Worm (Caenorhabditis elegans) whole organism, L1 larva: ENCODE measurements around the gene srz-23.
"Not testable (repeated sequence)": the region's sequence is repeated elsewhere in the genome, so short reads cannot be mapped to it uniquely, and the experiment has no call there.

Experiments used
- aha-1 ChIP-seq: fragments of 150-350 bp; optimal IDR thresholded peaks from 2 replicates; lab custom pipeline; 2014; ENCODE audit warnings: missing biosample characterization, missing genetic modification characterization
- ama-1 ChIP-seq: fragments of 150-350 bp; optimal IDR thresholded peaks from 2 replicates; lab custom pipeline; 2014
- blmp-1 ChIP-seq: fragments of 150-350 bp; optimal IDR thresholded peaks from 2 replicates; lab custom pipeline; 2014; ENCODE audit warnings: missing biosample characterization, missing genetic modification characterization
- ceh-8 ChIP-seq: fragments of 200-800 bp; sonication (Bioruptor generic); optimal IDR thresholded peaks from 2 replicates; lab custom pipeline; 2018; ENCODE audit warnings: mild to moderate bottlenecking, missing genetic modification characterization, moderate library complexity, missing compliant biosample characterization
- ces-1 ChIP-seq: fragments of 150-350 bp; optimal IDR thresholded peaks from 2 replicates; lab custom pipeline; 2014; ENCODE audit warnings: missing biosample characterization, missing genetic modification reagents, missing genetic modification characterization
- dsc-1 ChIP-seq: sonication (generic microtip); optimal IDR thresholded peaks from 2 replicates; lab custom pipeline; 2016; ENCODE audit warnings: mild to moderate bottlenecking, missing genetic modification characterization, missing compliant biosample characterization
- efl-1 ChIP-seq, 4 experiments: fragments of 150-350 bp; optimal IDR thresholded peaks in 3 of 4; peaks in 1 of 4; 1 replicate in 1 of 4; 2 replicates in 3 of 4; lab custom pipeline; 2014; ENCODE audit warnings: missing biosample characterization in 2 of 4, missing genetic modification characterization in 2 of 4, missing genetic modification reagents in 2 of 4
- egl-13 ChIP-seq: sonication (generic microtip); optimal IDR thresholded peaks from 2 replicates; lab custom pipeline; 2016; ENCODE audit warnings: missing genotype, missing genetic modification reagents, missing genetic modification characterization, missing compliant biosample characterization
- hlh-4 ChIP-seq: sonication (generic microtip); optimal IDR thresholded peaks from 2 replicates; lab custom pipeline; 2016; ENCODE audit warnings: mild to moderate bottlenecking, missing genetic modification characterization, missing compliant biosample characterization
- isw-1 ChIP-seq: fragments of 200-800 bp; sonication (Bioruptor generic); IDR thresholded peaks from 2 replicates; pipeline ENCODE4 v1.3.6; 2022; ENCODE audit warnings: missing genetic modification characterization, missing compliant biosample characterization
- lin-13 ChIP-seq: fragments of 150-350 bp; optimal IDR thresholded peaks from 2 replicates; lab custom pipeline; 2014; ENCODE audit warnings: missing biosample characterization, missing genetic modification reagents, missing genetic modification characterization
- lin-35 ChIP-seq, 2 experiments: fragments of 150-350 bp; optimal IDR thresholded peaks; 2 replicates each; lab custom pipeline; 2014; ENCODE audit warnings: missing biosample characterization in 2 of 2, missing genetic modification characterization in 2 of 2, missing genetic modification reagents in 2 of 2
- mab-9 ChIP-seq: fragments of 200-800 bp; sonication (Bioruptor generic); IDR thresholded peaks from 2 replicates; pipeline ENCODE4 v1.3.6; 2022; ENCODE audit warnings: missing genetic modification reagents, missing genetic modification characterization, missing compliant biosample characterization
- mdl-1 ChIP-seq, 2 experiments: fragments of 150-350 bp; optimal IDR thresholded peaks; 2 replicates each; lab custom pipeline; 2014 to 2017; ENCODE audit warnings: missing biosample characterization in 2 of 2, missing genetic modification characterization in 2 of 2, inconsistent platforms in 1 of 2
- mef-2 ChIP-seq: fragments of 150-350 bp; optimal IDR thresholded peaks from 2 replicates; lab custom pipeline; 2014; ENCODE audit warnings: missing biosample characterization, missing genetic modification characterization
- mep-1 ChIP-seq: fragments of 150-350 bp; optimal IDR thresholded peaks from 2 replicates; lab custom pipeline; 2014; ENCODE audit warnings: missing biosample characterization, missing genetic modification characterization
- nhr-20 ChIP-seq: sonication (generic microtip); optimal IDR thresholded peaks from 2 replicates; lab custom pipeline; 2016; ENCODE audit warnings: mild to moderate bottlenecking, missing genetic modification characterization, missing compliant biosample characterization
- nhr-28 ChIP-seq: fragments of 150-350 bp; optimal IDR thresholded peaks from 2 replicates; lab custom pipeline; 2014; ENCODE audit warnings: missing biosample characterization, missing genetic modification characterization
- nhr-71 ChIP-seq: sonication (generic microtip); optimal IDR thresholded peaks from 2 replicates; lab custom pipeline; 2016; ENCODE audit warnings: mild to moderate bottlenecking, missing genetic modification characterization, moderate library complexity, missing compliant biosample characterization
- nhr-77 ChIP-seq: fragments of 150-350 bp; optimal IDR thresholded peaks from 2 replicates; lab custom pipeline; 2014; ENCODE audit warnings: missing biosample characterization, missing genetic modification characterization
- pag-3 ChIP-seq: sonication (generic microtip); optimal IDR thresholded peaks from 2 replicates; lab custom pipeline; 2017; ENCODE audit warnings: missing genetic modification characterization, mild to moderate bottlenecking, missing compliant biosample characterization, antibody characterized with exemption, borderline replicate concordance; ENCODE audit not compliant: insufficient read depth
- pax-3 ChIP-seq: fragments of 200-800 bp; sonication (Bioruptor generic); optimal IDR thresholded peaks from 2 replicates; lab custom pipeline; 2018; ENCODE audit warnings: mild to moderate bottlenecking, missing genetic modification characterization, moderate library complexity, missing compliant biosample characterization
- pqm-1 ChIP-seq: sonication (generic microtip); optimal IDR thresholded peaks from 3 replicates; lab custom pipeline; 2017; ENCODE audit warnings: missing biosample characterization, missing genetic modification characterization
- rnt-1 ChIP-seq: sonication (generic microtip); optimal IDR thresholded peaks from 2 replicates; lab custom pipeline; 2016; ENCODE audit warnings: mild to moderate bottlenecking, missing genetic modification characterization, moderate library complexity, missing compliant biosample characterization
- sup-37 ChIP-seq: fragments of 200-800 bp; sonication (Bioruptor generic); optimal IDR thresholded peaks from 2 replicates; lab custom pipeline; 2018; ENCODE audit warnings: mild to moderate bottlenecking, missing genetic modification characterization, missing compliant biosample characterization
- swsn-7 ChIP-seq: sonication (generic microtip); optimal IDR thresholded peaks from 2 replicates; lab custom pipeline; 2016; ENCODE audit warnings: missing genetic modification characterization, missing compliant biosample characterization
- unc-130 ChIP-seq: fragments of 150-350 bp; optimal IDR thresholded peaks from 2 replicates; lab custom pipeline; 2017; ENCODE audit warnings: missing biosample characterization, missing genetic modification characterization, inconsistent platforms
- unc-86 ChIP-seq: sonication (generic microtip); optimal IDR thresholded peaks from 2 replicates; lab custom pipeline; 2016; ENCODE audit warnings: missing genetic modification characterization, missing compliant biosample characterization

srz-23 gene

DNA sequence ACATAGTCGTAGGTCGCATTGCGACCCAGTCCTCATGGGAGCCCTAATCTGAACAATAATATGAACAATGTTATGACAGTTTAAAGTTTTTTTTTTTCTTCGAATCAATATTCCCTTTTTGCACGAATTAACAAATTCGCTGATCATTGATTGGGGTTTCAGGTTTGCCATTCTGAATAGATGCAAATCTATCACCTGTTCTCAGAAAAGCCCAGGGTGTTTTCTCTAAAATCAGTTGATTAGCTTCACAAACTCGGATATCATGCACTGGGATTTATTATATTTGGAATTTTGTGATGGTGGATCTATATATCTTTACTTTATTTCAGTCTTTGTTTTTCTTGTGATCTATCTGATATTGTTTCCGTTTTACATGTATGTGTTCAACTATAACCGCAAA lies at the start of gene srz-23:
TSS of gene srz-23 (plus strand) at position 263 of the 400 bp plus-strand sequence.
- no peak for TF ChIP-seq unc-86 (tag; lab: Kevin White, UChicago)
- TF ChIP-seq hlh-4 (tag; lab: Kevin White, UChicago) = peak; percentile 93

DNA sequence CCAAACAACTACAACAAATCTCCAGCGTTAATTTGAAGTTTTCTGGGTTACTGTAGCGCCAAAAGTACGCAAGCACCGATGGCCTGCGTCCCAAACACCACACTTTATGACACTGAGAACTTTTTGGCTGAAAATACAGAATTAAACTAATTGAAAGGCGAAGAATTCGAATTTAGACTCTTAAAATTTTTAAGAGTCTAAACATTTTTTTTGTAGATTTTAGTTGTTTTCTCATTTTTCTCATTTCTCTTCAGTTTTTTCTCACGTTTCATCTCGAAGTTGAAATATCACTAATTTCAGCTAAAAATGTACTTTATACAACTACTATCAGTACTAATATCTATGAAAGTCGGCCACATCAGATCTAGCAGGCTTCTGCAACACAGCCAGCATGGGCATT lies 38.0 kb upstream of the srz-23 start, which contains the start of gene lgc-9:
TSS of gene lgc-9 (plus strand) at position 301 of the 400 bp plus-strand sequence.
- no peak for TF ChIP-seq nhr-20 (tag; lab: Kevin White, UChicago)
- TF ChIP-seq ceh-8 (GFP tag; lab: Kevin White, UChicago) = no peak
- no peak for TF ChIP-seq lin-35 (GFP tag; optimal IDR thresholded peaks at IDR 0.05; lab: Kevin White, UChicago)
- TF ChIP-seq egl-13 (tag; lab: Kevin White, UChicago) = no peak
- no peak for TF ChIP-seq lin-13
- no peak for TF ChIP-seq mef-2 (tag; lab: Kevin White, UChicago)
- TF ChIP-seq unc-130 (tag; lab: Kevin White, UChicago) = no peak
- TF ChIP-seq nhr-77 (tag; lab: Kevin White, UChicago) = no peak
- TF ChIP-seq, all 84 proteins: peak for 0

DNA sequence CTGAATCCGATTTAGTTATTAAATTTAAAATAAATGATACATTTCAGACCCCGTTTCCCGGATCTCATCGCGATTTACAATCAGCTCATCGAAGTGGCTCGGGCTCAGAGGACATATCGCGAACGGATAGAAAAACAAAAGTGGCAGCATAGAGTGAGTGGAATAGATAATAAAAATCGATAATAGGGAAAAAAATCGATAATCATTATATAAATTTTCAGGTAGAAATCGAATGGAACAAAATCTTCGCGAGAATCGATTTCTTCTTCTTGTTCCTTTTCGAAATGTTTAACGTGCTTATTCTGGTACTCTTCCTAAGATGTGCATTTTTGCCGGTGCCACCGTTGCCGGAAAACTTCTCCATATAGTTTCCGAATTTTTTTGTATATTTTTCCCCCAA lies 34.7 kb upstream of the srz-23 start:
- no peak for TF ChIP-seq dsc-1 (tag; lab: Kevin White, UChicago)
- TF ChIP-seq ama-1 (lab: Kevin White, UChicago) = no peak
- no peak for TF ChIP-seq mef-2 (tag; lab: Kevin White, UChicago)
- TF ChIP-seq ces-1 (GFP tag; lab: Kevin White, UChicago) = no peak
- TF ChIP-seq swsn-7 (tag; lab: Kevin White, UChicago) = no peak
- TF ChIP-seq pag-3 (tag; lab: Kevin White, UChicago) = no peak
- no peak for TF ChIP-seq efl-1 (optimal IDR thresholded peaks at IDR 0.05; lab: Kevin White, UChicago)
- TF ChIP-seq efl-1 (GFP tag; optimal IDR thresholded peaks at IDR 0.05 in 1 of 2; lab: Kevin White, UChicago) = peak in 1 of 2 experiments; percentile 37
- TF ChIP-seq rnt-1 (tag; lab: Kevin White, UChicago) = no peak
- no peak for TF ChIP-seq nhr-28 (tag; lab: Kevin White, UChicago)

DNA sequence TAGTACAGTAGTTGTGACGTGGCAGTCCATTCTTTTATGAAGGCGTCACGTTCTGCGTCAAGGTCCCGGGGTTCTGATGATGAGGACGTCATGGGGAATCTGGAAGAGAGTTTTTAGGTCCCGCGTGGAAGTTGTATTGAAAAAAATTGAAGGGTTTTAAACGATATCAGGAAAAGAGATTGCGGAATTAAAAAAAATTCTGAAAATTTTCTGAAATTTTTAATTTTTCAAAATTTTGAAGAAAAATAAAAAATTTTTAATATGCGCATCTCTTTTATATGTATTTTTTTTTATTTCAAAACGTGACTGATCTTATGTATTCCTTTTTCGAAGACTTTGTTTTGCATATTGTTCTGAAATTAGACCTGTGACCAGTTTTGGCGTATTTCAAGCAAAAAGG lies 30.9 kb upstream of the srz-23 start, which contains the start of gene C04C3.6:
TSS of gene C04C3.6 (minus strand) at position 101 of the 400 bp plus-strand sequence.
- no peak for TF ChIP-seq blmp-1
- no peak for TF ChIP-seq nhr-71
- no peak for TF ChIP-seq pag-3 (tag; lab: Kevin White, UChicago)
- no peak for TF ChIP-seq pqm-1
- TF ChIP-seq mab-9 = no peak
- no peak for TF ChIP-seq aha-1 (tag; lab: Kevin White, UChicago)
- TF ChIP-seq pax-3 (tag; lab: Kevin White, UChicago) = no peak
- no peak for TF ChIP-seq isw-1 (GFP tag; lab: Robert Waterston, UW)
- no peak for TF ChIP-seq dsc-1 (tag; lab: Kevin White, UChicago)

DNA sequence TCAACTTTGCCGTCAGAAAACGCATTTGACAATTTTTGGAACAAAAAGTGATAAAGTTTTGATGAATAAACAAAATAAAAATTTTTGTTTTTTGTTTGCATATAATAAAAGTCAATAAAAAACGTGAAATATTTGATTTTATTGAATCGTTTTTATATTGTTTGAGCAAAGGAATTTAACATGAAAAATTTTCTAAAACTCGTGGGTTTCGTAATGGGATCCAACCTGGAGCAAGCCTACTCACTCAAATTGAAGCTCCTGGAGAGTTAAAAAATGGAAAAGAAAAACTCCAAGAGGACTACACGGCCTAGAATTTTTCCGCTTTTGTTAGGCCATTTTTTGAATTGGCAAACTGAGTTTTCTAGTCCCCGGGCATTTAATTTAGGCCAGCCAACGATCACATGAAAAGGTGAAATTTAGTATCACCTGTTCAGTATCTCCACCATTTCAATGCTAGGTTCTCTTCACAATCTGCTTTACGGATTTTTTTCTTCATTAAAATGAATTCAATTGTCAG lies 24.9 kb upstream of the srz-23 start, which contains the start of the genes C04C3.9 and srz-60:
TSS of gene C04C3.9 (minus strand) at position 101 of the 517 bp plus-strand sequence.
TSS of gene srz-60 (plus strand) at position 467 of the 517 bp plus-strand sequence.
- TF ChIP-seq isw-1 (GFP tag; lab: Robert Waterston, UW) = no peak
- TF ChIP-seq sup-37 = no peak
- TF ChIP-seq blmp-1 = no peak
- TF ChIP-seq aha-1 (tag; lab: Kevin White, UChicago) = no peak
- TF ChIP-seq egl-13 (tag; lab: Kevin White, UChicago) = no peak
- TF ChIP-seq pag-3 (tag; lab: Kevin White, UChicago) = no peak
- TF ChIP-seq mdl-1 (tag; optimal IDR thresholded peaks at IDR 0.05; lab: Kevin White, UChicago) = no peak
- TF ChIP-seq, all 84 proteins: peak for 0

DNA sequence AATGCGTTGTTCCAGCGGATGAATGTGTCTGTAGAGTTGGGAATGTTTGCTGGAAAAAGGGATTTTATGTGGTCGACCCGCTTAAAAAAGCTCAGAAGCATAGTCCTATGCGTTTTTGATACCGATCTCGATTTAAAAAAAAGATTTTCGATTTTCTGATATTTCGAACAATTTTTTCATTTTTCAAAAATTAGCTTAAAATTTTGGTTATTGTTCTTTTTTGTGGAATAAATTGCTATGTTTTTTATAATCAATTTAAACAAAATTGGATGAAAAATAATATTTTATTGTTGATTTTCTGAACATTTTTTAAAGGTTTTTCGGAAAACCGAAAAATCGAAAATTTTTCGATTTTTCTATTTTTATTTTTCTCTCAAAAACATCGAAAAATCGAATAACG lies 20.0 kb upstream of the srz-23 start, which contains the start of gene C04C3.7:
TSS of gene C04C3.7 (minus strand) at position 101 of the 400 bp plus-strand sequence.
- not testable (repeated sequence) for TF ChIP-seq sup-37; mep-1; pag-3 (tag; lab: Kevin White, UChicago)
